Fruit fly (Drosophila melanogaster) whole organism, adult: ENCODE results near the gene Irk1.

Experiments
- CG11617 ChIP-seq: fragments of 200-800 bp; sonication (Bioruptor generic); optimal IDR thresholded peaks from 2 replicates; lab custom pipeline; 2017; ENCODE audit warnings: mild to moderate bottlenecking, missing biosample characterization, missing genetic modification reagents, missing genetic modification characterization
- CG12768 ChIP-seq: fragments of 200-800 bp; sonication (Bioruptor generic); optimal IDR thresholded peaks from 2 replicates; lab custom pipeline; 2017; ENCODE audit warnings: missing biosample characterization, missing genetic modification characterization, mild to moderate bottlenecking, moderate library complexity, missing genetic modification reagents
- CG14711 ChIP-seq: fragments of 200-800 bp; sonication (Bioruptor generic); optimal IDR thresholded peaks from 2 replicates; lab custom pipeline; 2018; ENCODE audit warnings: missing biosample characterization, mild to moderate bottlenecking, missing genetic modification characterization, moderate library complexity
- CG1620 ChIP-seq: fragments of 200-800 bp; sonication (Bioruptor generic); optimal IDR thresholded peaks from 2 replicates; lab custom pipeline; 2016; ENCODE audit warnings: missing biosample characterization, missing genetic modification characterization
- CG33017 ChIP-seq: fragments of 200-800 bp; sonication (Bioruptor generic); optimal IDR thresholded peaks from 2 replicates; lab custom pipeline; 2018; ENCODE audit warnings: missing biosample characterization, mild to moderate bottlenecking, missing genetic modification characterization, moderate library complexity
- CG5204 ChIP-seq: fragments of 200-800 bp; sonication (Bioruptor generic); optimal IDR thresholded peaks from 2 replicates; lab custom pipeline; 2016; ENCODE audit warnings: missing biosample characterization, missing genetic modification characterization
- CG7045 ChIP-seq: fragments of 200-800 bp; sonication (Bioruptor generic); optimal IDR thresholded peaks from 2 replicates; lab custom pipeline; 2017; ENCODE audit warnings: missing biosample characterization, mild to moderate bottlenecking, missing genetic modification characterization
- CG7101 ChIP-seq: fragments of 200-800 bp; sonication (Bioruptor generic); optimal IDR thresholded peaks from 2 replicates; lab custom pipeline; 2018; ENCODE audit warnings: missing biosample characterization, mild to moderate bottlenecking, missing genetic modification characterization, moderate library complexity
- Clk ChIP-seq: fragments of 200-800 bp; sonication (Bioruptor generic); optimal IDR thresholded peaks from 2 replicates; lab custom pipeline; 2017; ENCODE audit warnings: missing biosample characterization, missing genetic modification characterization
- Crg-1 ChIP-seq: fragments of 200-800 bp; sonication (Bioruptor generic); optimal IDR thresholded peaks from 2 replicates; lab custom pipeline; 2016; ENCODE audit warnings: missing biosample characterization, missing genetic modification characterization
- Hr96 ChIP-seq: fragments of 200-800 bp; sonication (Bioruptor generic); optimal IDR thresholded peaks from 2 replicates; lab custom pipeline; 2016; ENCODE audit warnings: missing biosample characterization, missing genetic modification characterization
- Mnt ChIP-seq: fragments of 200-800 bp; sonication (Bioruptor generic); optimal IDR thresholded peaks from 2 replicates; lab custom pipeline; 2016; ENCODE audit warnings: missing biosample characterization, mild to moderate bottlenecking, missing genetic modification characterization
- bab1 ChIP-seq: fragments of 200-800 bp; sonication (Bioruptor generic); optimal IDR thresholded peaks from 3 replicates; lab custom pipeline; 2019; ENCODE audit warnings: missing biosample characterization, mild to moderate bottlenecking, missing genetic modification characterization, moderate library complexity
- cic ChIP-seq: fragments of 200-800 bp; sonication (Bioruptor generic); optimal IDR thresholded peaks from 2 replicates; lab custom pipeline; 2017; ENCODE audit warnings: missing biosample characterization, mild to moderate bottlenecking, missing genetic modification characterization, moderate library complexity
- cnc ChIP-seq, 2 experiments: fragments of >200 bp; optimal IDR thresholded peaks; 2 replicates each; lab custom pipeline; 2017
- kay ChIP-seq: fragments of 200-800 bp; sonication (Bioruptor generic); peaks from one replicate; lab custom pipeline; 2016; ENCODE audit warnings: missing biosample characterization, missing genetic modification characterization, borderline replicate concordance
- ovo ChIP-seq: fragments of 200-800 bp; sonication (Bioruptor generic); optimal IDR thresholded peaks from 2 replicates; lab custom pipeline; 2016; ENCODE audit warnings: missing biosample characterization, missing genetic modification characterization
- pad ChIP-seq: fragments of 200-800 bp; sonication (Bioruptor generic); optimal IDR thresholded peaks from 3 replicates; lab custom pipeline; 2017; ENCODE audit warnings: missing biosample characterization, missing genetic modification characterization, mild to moderate bottlenecking, moderate library complexity, missing genetic modification reagents
- tj ChIP-seq: fragments of 200-800 bp; sonication (Bioruptor generic); optimal IDR thresholded peaks from 3 replicates; lab custom pipeline; 2017; ENCODE audit warnings: missing biosample characterization, mild to moderate bottlenecking, missing genetic modification characterization, moderate library complexity
- toe ChIP-seq: fragments of 200-800 bp; sonication (Bioruptor generic); optimal IDR thresholded peaks from 2 replicates; lab custom pipeline; 2016; ENCODE audit warnings: missing biosample characterization, missing genetic modification characterization

The Irk1 gene

dm6 chr3R:23143440-23143839, 24.7 kb upstream of the Irk1 start:
- TF ChIP-seq Hr96 (GFP tag; lab: Kevin White, UChicago) (no peak), CG5204 (GFP tag; lab: Kevin White, UChicago) (no peak), ovo (GFP tag; lab: Kevin White, UChicago) (no peak), tj (GFP tag; lab: Kevin White, UChicago) (no peak)

DNA sequence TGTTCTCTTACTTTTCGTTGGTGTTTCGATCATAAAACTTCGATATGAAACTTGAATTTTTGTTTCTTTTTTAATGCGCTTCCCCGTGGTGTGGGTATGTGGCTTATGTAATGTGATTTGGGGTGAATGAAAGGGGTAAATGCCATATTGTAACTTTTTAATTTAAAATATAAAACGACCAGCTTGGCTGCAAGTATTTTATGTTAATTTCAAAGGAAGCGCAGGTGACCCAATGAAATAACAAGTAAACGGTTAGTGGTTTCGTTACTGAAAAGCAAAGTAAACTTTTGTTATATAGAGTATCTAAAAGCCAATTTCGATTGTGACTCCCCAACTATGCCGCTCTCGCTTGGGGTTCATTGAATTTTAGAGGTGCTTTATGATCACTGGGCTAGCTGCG, 23.5 kb upstream of the Irk1 start:
- no peak for TF ChIP-seq tj (GFP tag; lab: Kevin White, UChicago)
- no peak for TF ChIP-seq Clk (GFP tag; lab: Kevin White, UChicago)
- TF ChIP-seq ovo (GFP tag; lab: Kevin White, UChicago) = no peak
- TF ChIP-seq Hr96 (GFP tag; lab: Kevin White, UChicago) = no peak
- TF ChIP-seq CG11617 (GFP tag; lab: Kevin White, UChicago) = no peak
- no peak for TF ChIP-seq CG7101 (tag; lab: Kevin White, UChicago)
- no peak for TF ChIP-seq CG1620
- TF ChIP-seq kay = no peak
- no peak for TF ChIP-seq CG12768
- no peak for TF ChIP-seq bab1 (GFP tag; lab: Kevin White, UChicago)
- TF ChIP-seq cnc (optimal IDR thresholded peaks at IDR 0.05; lab: Kevin White, UChicago) = no peak
- TF ChIP-seq Mnt (GFP tag; lab: Kevin White, UChicago) = no peak

dm6 chr3R:23145681-23146080, 22.4 kb upstream of the Irk1 start:
- TF ChIP-seq tj (GFP tag; lab: Kevin White, UChicago) (no peak), CG14711 (tag; lab: Kevin White, UChicago) (no peak), pad (GFP tag; lab: Kevin White, UChicago) (no peak), Clk (GFP tag; lab: Kevin White, UChicago) (no peak), kay (no peak), CG12768 (no peak), CG7045 (GFP tag; lab: Kevin White, UChicago) (no peak), ovo (GFP tag; lab: Kevin White, UChicago) (no peak), CG5204 (GFP tag; lab: Kevin White, UChicago) (no peak), CG7101 (tag; lab: Kevin White, UChicago) (no peak), CG33017 (tag; lab: Kevin White, UChicago) (no peak), CG11617 (GFP tag; lab: Kevin White, UChicago) (no peak), Hr96 (GFP tag; lab: Kevin White, UChicago) (no peak), bab1 (GFP tag; lab: Kevin White, UChicago) (no peak), Mnt (GFP tag; lab: Kevin White, UChicago) (no peak), CG1620 (no peak), toe (GFP tag; lab: Kevin White, UChicago) (no peak), cnc (optimal IDR thresholded peaks at IDR 0.05; lab: Kevin White, UChicago) (no peak)

DNA sequence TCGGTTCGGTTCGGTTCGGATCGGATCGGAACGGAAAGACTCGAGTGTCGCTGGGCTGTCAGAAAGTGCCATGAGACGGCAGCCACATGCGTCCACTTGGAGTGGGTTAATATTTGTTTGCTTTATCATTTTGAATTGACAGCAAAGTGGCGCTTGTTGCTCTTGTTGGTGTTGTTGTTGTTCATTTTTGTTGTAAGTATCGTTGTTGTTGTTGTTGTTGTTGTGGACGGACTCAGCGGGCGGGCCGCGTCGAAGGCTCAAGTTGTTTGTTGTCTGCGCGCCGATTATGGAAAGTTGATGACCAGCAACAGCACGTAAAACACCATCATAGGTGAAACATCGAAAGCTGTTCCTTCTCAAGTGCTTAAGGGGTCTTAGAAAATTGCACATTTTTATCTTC, 21.1 kb upstream of the Irk1 start:
- TF ChIP-seq kay = no peak
- no peak for TF ChIP-seq CG14711 (tag; lab: Kevin White, UChicago)
- no peak for TF ChIP-seq CG11617 (GFP tag; lab: Kevin White, UChicago)
- no peak for TF ChIP-seq Mnt (GFP tag; lab: Kevin White, UChicago)
- no peak for TF ChIP-seq pad (GFP tag; lab: Kevin White, UChicago)
- TF ChIP-seq cic (GFP tag; lab: Kevin White, UChicago) = no peak
- no peak for TF ChIP-seq Clk (GFP tag; lab: Kevin White, UChicago)
- no peak for TF ChIP-seq CG1620
- TF ChIP-seq CG7045 (GFP tag; lab: Kevin White, UChicago) = no peak
- TF ChIP-seq toe (GFP tag; lab: Kevin White, UChicago) = no peak
- TF ChIP-seq bab1 (GFP tag; lab: Kevin White, UChicago) = no peak
- TF ChIP-seq tj (GFP tag; lab: Kevin White, UChicago) = no peak
- no peak for TF ChIP-seq CG7101 (tag; lab: Kevin White, UChicago)
- no peak for TF ChIP-seq CG12768
- TF ChIP-seq CG5204 (GFP tag; lab: Kevin White, UChicago) = no peak
- TF ChIP-seq Crg-1 (GFP tag; lab: Kevin White, UChicago) = no peak
- no peak for TF ChIP-seq ovo (GFP tag; lab: Kevin White, UChicago)
- TF ChIP-seq Hr96 (GFP tag; lab: Kevin White, UChicago) = no peak

DNA sequence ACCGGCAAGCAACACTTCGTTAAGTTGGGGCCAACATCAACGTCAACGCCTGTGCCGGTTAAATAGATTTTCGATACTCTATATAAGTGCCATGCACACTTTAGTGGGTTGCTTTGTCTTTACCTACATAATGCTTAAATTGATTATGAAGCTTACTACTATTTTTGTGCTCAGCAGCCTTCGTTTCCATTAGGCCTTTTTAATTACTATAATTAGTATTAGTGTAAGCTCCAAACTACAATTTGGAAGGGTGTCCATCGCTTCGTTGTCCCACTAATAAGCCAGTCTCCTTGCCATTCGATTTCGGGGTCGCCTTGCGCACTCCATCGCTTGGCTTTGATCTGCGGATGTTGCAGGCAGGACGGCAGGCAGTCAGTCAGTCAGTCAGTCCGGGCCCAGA, 20.5 kb upstream of the Irk1 start:
- TF ChIP-seq bab1 (GFP tag; lab: Kevin White, UChicago) = no peak
- TF ChIP-seq CG5204 (GFP tag; lab: Kevin White, UChicago) = no peak
- TF ChIP-seq ovo (GFP tag; lab: Kevin White, UChicago) = no peak
- TF ChIP-seq cic (GFP tag; lab: Kevin White, UChicago) = no peak
- no peak for TF ChIP-seq CG7101 (tag; lab: Kevin White, UChicago)
- no peak for TF ChIP-seq pad (GFP tag; lab: Kevin White, UChicago)
- TF ChIP-seq CG12768 = no peak
- no peak for TF ChIP-seq CG33017 (tag; lab: Kevin White, UChicago)
- no peak for TF ChIP-seq toe (GFP tag; lab: Kevin White, UChicago)

- no peak for TF ChIP-seq pad (GFP tag; lab: Kevin White, UChicago)
- TF ChIP-seq ovo (GFP tag; lab: Kevin White, UChicago) = no peak
- TF ChIP-seq CG33017 (tag; lab: Kevin White, UChicago) = no peak
- no peak for TF ChIP-seq toe (GFP tag; lab: Kevin White, UChicago)
- TF ChIP-seq CG12768 = no peak
- no peak for TF ChIP-seq cnc (optimal IDR thresholded peaks at IDR 0.05; lab: Kevin White, UChicago)
- no peak for TF ChIP-seq CG14711 (tag; lab: Kevin White, UChicago)
- no peak for TF ChIP-seq kay
- no peak for TF ChIP-seq Crg-1 (GFP tag; lab: Kevin White, UChicago)
- no peak for TF ChIP-seq CG5204 (GFP tag; lab: Kevin White, UChicago)
- no peak for TF ChIP-seq cic (GFP tag; lab: Kevin White, UChicago)
- TF ChIP-seq bab1 (GFP tag; lab: Kevin White, UChicago) = no peak
- no peak for TF ChIP-seq Hr96 (GFP tag; lab: Kevin White, UChicago)
- TF ChIP-seq Mnt (GFP tag; lab: Kevin White, UChicago) = no peak
These were observed 19.7 kb upstream of the Irk1 start for dm6 chr3R:23148433-23148832.
